Worm (Caenorhabditis elegans) whole organism, mixed stage, embryonic: ENCODE results near the gene F13C5.3.

ENCODE experiments used
- elt-3 ChIP-seq: fragments of 150-350 bp; optimal IDR thresholded peaks from 2 replicates; lab custom pipeline; 2014; ENCODE audit warnings: missing biosample characterization, missing genetic modification characterization
- lin-13 ChIP-seq: fragments of 150-350 bp; optimal IDR thresholded peaks from 2 replicates; lab custom pipeline; 2014; ENCODE audit warnings: missing biosample characterization, missing genetic modification characterization
- lsy-2 ChIP-seq: fragments of 150-350 bp; optimal IDR thresholded peaks from 2 replicates; lab custom pipeline; 2014; ENCODE audit warnings: missing biosample characterization, missing genetic modification characterization
- nhr-76 ChIP-seq: sonication (generic microtip); optimal IDR thresholded peaks from 2 replicates; lab custom pipeline; 2017; ENCODE audit warnings: missing biosample characterization, missing genetic modification characterization
- tbx-8 ChIP-seq: fragments of 200-800 bp; sonication (Bioruptor generic); optimal IDR thresholded peaks from 2 replicates; lab custom pipeline; 2018; ENCODE audit warnings: mild to moderate bottlenecking, missing genetic modification characterization, moderate library complexity, missing compliant biosample characterization
- unc-120 ChIP-seq: sonication (generic microtip); optimal IDR thresholded peaks from 2 replicates; lab custom pipeline; 2017; ENCODE audit warnings: missing genetic modification characterization, missing compliant biosample characterization; ENCODE audit not compliant: poor library complexity, severe bottlenecking
- unc-39 ChIP-seq: fragments of 150-350 bp; optimal IDR thresholded peaks from 2 replicates; lab custom pipeline; 2014; ENCODE audit warnings: missing biosample characterization, missing genetic modification characterization
- ztf-11 ChIP-seq: fragments of 150-350 bp; optimal IDR thresholded peaks from 2 replicates; lab custom pipeline; 2014; ENCODE audit warnings: missing biosample characterization, missing genetic modification characterization

DNA sequence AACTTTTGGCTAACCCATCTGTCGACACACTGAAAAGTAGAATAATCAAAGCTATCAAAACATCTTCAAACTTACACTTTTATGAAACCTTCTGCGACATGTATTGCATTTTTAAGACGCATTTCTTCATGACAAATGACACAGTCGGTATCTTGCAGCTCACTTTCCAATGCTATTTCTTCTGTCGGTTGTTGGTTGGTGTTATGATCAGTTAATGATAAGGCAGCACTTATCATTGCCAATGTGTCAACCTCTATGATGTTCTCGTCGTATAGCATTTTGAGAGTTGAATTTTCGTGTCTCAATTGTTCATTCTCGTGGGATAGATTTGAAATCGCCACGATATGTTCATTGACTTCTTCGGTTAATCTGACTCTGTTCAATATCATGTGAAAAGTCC is 46.0 kb downstream of the F13C5.3 start:
- TF ChIP-seq lin-13 (tag; lab: Kevin White, UChicago): no peak
- TF ChIP-seq tbx-8 (GFP tag; lab: Kevin White, UChicago): no peak
- TF ChIP-seq elt-3 (tag; lab: Kevin White, UChicago): no peak
- TF ChIP-seq lsy-2: no peak
- TF ChIP-seq unc-39: no peak
- no peak for TF ChIP-seq unc-120 (tag; lab: Kevin White, UChicago)
- TF ChIP-seq nhr-76: no peak
- TF ChIP-seq ztf-11 (tag; lab: Kevin White, UChicago): no peak
